Worm (Caenorhabditis elegans) whole organism, L4 larva: ENCODE measurements around the gene gsto-1.
A peak's percentile ranks its signal among the peaks of the same experiment; 100 is the strongest.

Experiments used
- F37D6.2 ChIP-seq: sonication (generic microtip); optimal IDR thresholded peaks from 2 replicates; lab custom pipeline; 2016; ENCODE audit warnings: mild to moderate bottlenecking, missing genetic modification characterization, missing compliant biosample characterization
- F44E2.7 ChIP-seq: fragments of 200-800 bp; sonication (Bioruptor generic); IDR thresholded peaks from 2 replicates; pipeline ENCODE4 v2.1.2; 2022; ENCODE audit warnings: missing genetic modification characterization, missing compliant biosample characterization
- T20F7.1 ChIP-seq: fragments of 200-800 bp; sonication (Bioruptor generic); optimal IDR thresholded peaks from 2 replicates; lab custom pipeline; 2018; ENCODE audit warnings: mild to moderate bottlenecking, missing genetic modification characterization, missing compliant biosample characterization
- T26A8.4 ChIP-seq: fragments of 200-800 bp; sonication (Bioruptor generic); IDR thresholded peaks from 2 replicates; pipeline ENCODE4 v1.3.6; 2022; ENCODE audit warnings: missing genetic modification characterization, missing compliant biosample characterization
- Y48G9A.11 ChIP-seq: fragments of 200-800 bp; sonication (Bioruptor generic); IDR thresholded peaks from 2 replicates; pipeline ENCODE4 v1.3.6; 2022; ENCODE audit warnings: missing genetic modification reagents, missing genetic modification characterization, missing compliant biosample characterization
- ama-1 ChIP-seq: fragments of 150-350 bp; optimal IDR thresholded peaks from 2 replicates; lab custom pipeline; 2014; ENCODE audit warnings: inconsistent platforms, mixed read lengths
- attf-4 ChIP-seq: sonication (generic microtip); optimal IDR thresholded peaks from 3 replicates; lab custom pipeline; 2017; ENCODE audit warnings: missing biosample characterization, missing genetic modification characterization
- ceh-20 ChIP-seq: fragments of 200-800 bp; sonication (Bioruptor generic); IDR thresholded peaks from 2 replicates; pipeline ENCODE4 v1.3.6; 2022; ENCODE audit warnings: missing genetic modification reagents, missing genetic modification characterization, missing compliant biosample characterization
- ceh-32 ChIP-seq: sonication (generic microtip); optimal IDR thresholded peaks from 2 replicates; lab custom pipeline; 2016; ENCODE audit warnings: mild to moderate bottlenecking, missing genetic modification characterization, missing compliant biosample characterization; ENCODE audit not compliant: poor library complexity
- ceh-44 ChIP-seq: fragments of 200-800 bp; sonication (Bioruptor generic); IDR thresholded peaks from 2 replicates; pipeline ENCODE4 v1.3.6; 2022; ENCODE audit warnings: missing genetic modification reagents, missing genetic modification characterization, missing compliant biosample characterization
- ceh-82 ChIP-seq: sonication (generic microtip); optimal IDR thresholded peaks from 2 replicates; lab custom pipeline; 2017; ENCODE audit warnings: missing biosample characterization, missing genetic modification characterization
- ces-1 ChIP-seq: fragments of 150-350 bp; sonication (generic microtip); optimal IDR thresholded peaks from 4 replicates; lab custom pipeline; 2014; ENCODE audit warnings: missing biosample characterization, missing genetic modification reagents, missing genetic modification characterization
- daf-8 ChIP-seq: fragments of 200-800 bp; sonication (Bioruptor generic); IDR thresholded peaks from 2 replicates; pipeline ENCODE4 v1.3.6; 2022; ENCODE audit warnings: missing genetic modification characterization, missing compliant biosample characterization
- dmd-6 ChIP-seq: fragments of 200-800 bp; sonication (Bioruptor generic); IDR thresholded peaks from 2 replicates; pipeline ENCODE4 v1.3.6; 2022; ENCODE audit warnings: missing genetic modification reagents, missing genetic modification characterization, missing compliant biosample characterization
- dpl-1 ChIP-seq: fragments of 150-350 bp; optimal IDR thresholded peaks from 2 replicates; lab custom pipeline; 2014; ENCODE audit warnings: missing biosample characterization, missing genetic modification reagents, missing genetic modification characterization
- egl-27 ChIP-seq: sonication (generic microtip); optimal IDR thresholded peaks from 3 replicates; lab custom pipeline; 2017; ENCODE audit warnings: missing biosample characterization, missing genetic modification reagents, missing genetic modification characterization
- egl-43 ChIP-seq: fragments of 200-800 bp; sonication (Bioruptor generic); IDR thresholded peaks from 2 replicates; pipeline ENCODE4 v1.3.6; 2022; ENCODE audit warnings: missing genetic modification reagents, missing genetic modification characterization, missing compliant biosample characterization
- fos-1 ChIP-seq: fragments of 150-350 bp; optimal IDR thresholded peaks from 2 replicates; lab custom pipeline; 2014; ENCODE audit warnings: missing biosample characterization, missing genetic modification characterization
- hlh-11 ChIP-seq: fragments of 200-800 bp; sonication (Bioruptor generic); optimal IDR thresholded peaks from 2 replicates; lab custom pipeline; 2018; ENCODE audit warnings: mild to moderate bottlenecking, missing genetic modification characterization, missing compliant biosample characterization
- hmg-1.1 ChIP-seq: fragments of 200-800 bp; sonication (Bioruptor generic); IDR thresholded peaks from 2 replicates; pipeline ENCODE4 v1.3.6; 2022; ENCODE audit warnings: missing genetic modification reagents, missing genetic modification characterization, missing compliant biosample characterization
- jun-1 ChIP-seq: fragments of 150-350 bp; optimal IDR thresholded peaks from 2 replicates; lab custom pipeline; 2014; ENCODE audit warnings: missing biosample characterization, missing genetic modification reagents, missing genetic modification characterization
- lim-7 ChIP-seq: fragments of 200-800 bp; sonication (Bioruptor generic); IDR thresholded peaks from 2 replicates; pipeline ENCODE4 v1.3.6; 2022; ENCODE audit warnings: missing genetic modification characterization, missing compliant biosample characterization
- lin-29 ChIP-seq: fragments of 200-800 bp; sonication (Bioruptor generic); IDR thresholded peaks from 2 replicates; pipeline ENCODE4 v1.3.6; 2022; ENCODE audit warnings: missing genetic modification reagents, missing genetic modification characterization, missing compliant biosample characterization
- lin-39 ChIP-seq: fragments of 150-350 bp; optimal IDR thresholded peaks from 2 replicates; lab custom pipeline; 2014; ENCODE audit warnings: missing biosample characterization, missing genetic modification reagents, missing genetic modification characterization
- lsy-2 ChIP-seq, 2 experiments: fragments of 150-350 bp in 1 of 2; sonication (generic microtip) in 1 of 2; optimal IDR thresholded peaks; 2 replicates each; lab custom pipeline; 2014 to 2017; ENCODE audit warnings: missing biosample characterization in 2 of 2, missing genetic modification characterization in 2 of 2
- madf-5 ChIP-seq, 2 experiments: fragments of 200-800 bp; sonication (Bioruptor generic); IDR thresholded peaks; 2 replicates each; pipeline ENCODE4 v1.3.6; 2022; ENCODE audit warnings: missing compliant biosample characterization in 2 of 2, missing genetic modification characterization in 2 of 2
- nhr-102 ChIP-seq: sonication (generic microtip); optimal IDR thresholded peaks from 2 replicates; lab custom pipeline; 2016; ENCODE audit warnings: mild to moderate bottlenecking, missing genetic modification characterization, moderate library complexity, missing compliant biosample characterization
- nhr-28 ChIP-seq: fragments of 150-350 bp; optimal IDR thresholded peaks from 2 replicates; lab custom pipeline; 2014; ENCODE audit warnings: missing biosample characterization, missing genetic modification characterization
- nhr-76 ChIP-seq: fragments of 150-350 bp; optimal IDR thresholded peaks from 2 replicates; lab custom pipeline; 2014; ENCODE audit warnings: missing biosample characterization, missing genetic modification characterization
- pha-4 ChIP-seq, 2 experiments: fragments of 150-350 bp in 1 of 2; fragments of 200-800 bp in 1 of 2; sonication (Bioruptor generic) in 1 of 2; IDR thresholded peaks in 1 of 2; optimal IDR thresholded peaks in 1 of 2; 2 replicates each; pipeline versions ENCODE4 v1.3.6 to Lab custom; 2014 to 2022; ENCODE audit warnings: missing genetic modification characterization in 2 of 2, missing genetic modification reagents in 2 of 2, missing biosample characterization in 1 of 2, missing compliant biosample characterization in 1 of 2
- set-16 ChIP-seq: fragments of 200-800 bp; sonication (Bioruptor generic); IDR thresholded peaks from 2 replicates; pipeline ENCODE4 v1.3.6; 2022; ENCODE audit warnings: missing genetic modification reagents, missing genetic modification characterization, missing compliant biosample characterization
- snpc-1.2 ChIP-seq: fragments of 200-800 bp; sonication (Bioruptor generic); IDR thresholded peaks from 2 replicates; pipeline ENCODE4 v1.3.6; 2022; ENCODE audit warnings: missing genetic modification reagents, missing genetic modification characterization, missing compliant biosample characterization
- snpc-4 ChIP-seq: fragments of 150-350 bp; optimal IDR thresholded peaks from 2 replicates; lab custom pipeline; 2014; ENCODE audit warnings: missing biosample characterization, missing genetic modification characterization
- spr-3 ChIP-seq: fragments of 200-800 bp; sonication (Bioruptor generic); optimal IDR thresholded peaks from 2 replicates; lab custom pipeline; 2018; ENCODE audit warnings: mild to moderate bottlenecking, missing genetic modification characterization, missing compliant biosample characterization
- tra-1 ChIP-seq: fragments of 200-800 bp; sonication (Bioruptor generic); IDR thresholded peaks from 2 replicates; pipeline ENCODE4 v1.3.6; 2022; ENCODE audit warnings: missing genetic modification reagents, missing genetic modification characterization, missing compliant biosample characterization
- zag-1 ChIP-seq: fragments of 150-350 bp; optimal IDR thresholded peaks from 2 replicates; lab custom pipeline; 2014; ENCODE audit warnings: missing biosample characterization, missing genetic modification characterization
- zfp-2 ChIP-seq: sonication (generic microtip); optimal IDR thresholded peaks from 2 replicates; lab custom pipeline; 2016; ENCODE audit warnings: mild to moderate bottlenecking, missing genetic modification characterization, missing compliant biosample characterization
- zfp-3 ChIP-seq: fragments of 200-800 bp; sonication (Bioruptor generic); conservative IDR thresholded peaks from 2 replicates; pipeline ENCODE4 v1.3.6; 2022; ENCODE audit warnings: missing genetic modification reagents, missing genetic modification characterization, missing compliant biosample characterization
- zip-11 ChIP-seq: fragments of 200-800 bp; sonication (Bioruptor generic); IDR thresholded peaks from 2 replicates; pipeline ENCODE4 v1.3.6; 2022; ENCODE audit warnings: missing genetic modification characterization, missing compliant biosample characterization
- zip-2 ChIP-seq: fragments of 150-350 bp; optimal IDR thresholded peaks from 2 replicates; lab custom pipeline; 2014; ENCODE audit warnings: missing biosample characterization, missing genetic modification characterization
- ztf-7 ChIP-seq: fragments of 150-350 bp; optimal IDR thresholded peaks from 2 replicates; lab custom pipeline; 2014; ENCODE audit warnings: missing biosample characterization, missing genetic modification characterization

gsto-1 gene

ce11 chrIII:7973201-7973767 lies 26.5 kb upstream of the gsto-1 start, which contains the start of the genes eef-1B.1 and aco-2 (continued):
- TF ChIP-seq daf-8 (GFP tag; lab: Robert Waterston, UW) (no peak), set-16 (GFP tag; lab: Robert Waterston, UW) (no peak; the same call in 1 of the 2 replicates), fos-1 (tag; lab: Kevin White, UChicago) (no peak), F37D6.2 (peak; percentile 81), nhr-102 (peak; percentile 88), pha-4 (GFP tag; IDR thresholded peaks at IDR 0.05; lab: Robert Waterston, UW) (peak; percentile 64; the same call in 1 of the 2 replicates), pha-4 (tag; optimal IDR thresholded peaks at IDR 0.05; lab: Kevin White, UChicago) (no peak), zag-1 (no peak), lin-29 (GFP tag; lab: Robert Waterston, UW) (no peak), ces-1 (GFP tag; lab: Kevin White, UChicago) (no peak), ceh-32 (tag; lab: Kevin White, UChicago) (no peak), lin-39 (tag; lab: Kevin White, UChicago) (no peak), ztf-7 (peak; percentile 78), F44E2.7 (no peak), Y48G9A.11 (no peak), dmd-6 (GFP tag; lab: Robert Waterston, UW) (peak; percentile 86), jun-1 (peak; percentile 68), dpl-1 (GFP tag; lab: Kevin White, UChicago) (peak; percentile 92), spr-3 (no peak), T26A8.4 (GFP tag; lab: Robert Waterston, UW) (peak; percentile 91), egl-43 (0 out of 2 replicates have a peak, but pooled peaks have one; percentile 18), zip-11 (GFP tag; lab: Robert Waterston, UW) (no peak), nhr-28 (tag; lab: Kevin White, UChicago) (peak; percentile 84), ama-1 (lab: Kevin White, UChicago) (peak; percentile 81), nhr-76 (tag; lab: Kevin White, UChicago) (no peak), zfp-2 (tag; lab: Kevin White, UChicago) (peak; percentile 35), ceh-82 (no peak), hlh-11 (peak; percentile 95), snpc-4 (no peak), egl-27 (tag; lab: Kevin White, UChicago) (no peak), hmg-1.1 (GFP tag; lab: Robert Waterston, UW) (peak; percentile 89), attf-4 (tag; lab: Kevin White, UChicago) (no peak), zip-2 (tag; lab: Kevin White, UChicago) (peak; percentile 12), ceh-20 (GFP tag; lab: Robert Waterston, UW) (peak; percentile 78), tra-1 (GFP tag; lab: Robert Waterston, UW) (peak; percentile 22; the same call in 1 of the 2 replicates), T20F7.1 (GFP tag; lab: Kevin White, UChicago) (peak; percentile 88), zfp-3 (GFP tag; lab: Robert Waterston, UW) (peak; percentile 76)

ce11 chrIII:7972687-7973086 lies 25.9 kb upstream of the gsto-1 start:
- no peak for TF ChIP-seq lim-7 (GFP tag; lab: Robert Waterston, UW)
- TF ChIP-seq madf-5 (GFP tag; IDR thresholded peaks at IDR 0.05; lab: Robert Waterston, UW), result no peak
- no peak for TF ChIP-seq hmg-1.1 (GFP tag; lab: Robert Waterston, UW)
- TF ChIP-seq set-16 (GFP tag; lab: Robert Waterston, UW), result peak; percentile 85
- peak; percentile 53; the same call in 1 of the 2 replicates for TF ChIP-seq ceh-44

ce11 chrIII:7972061-7972460 lies 25.2 kb upstream of the gsto-1 start, which contains the start of gene F54H12.5:
F54H12.5 (minus strand) TSS chrIII:7972161.
- TF ChIP-seq lsy-2 (tag; optimal IDR thresholded peaks at IDR 0.05; lab: Kevin White, UChicago) (no peak), daf-8 (GFP tag; lab: Robert Waterston, UW) (no peak), snpc-1.2 (GFP tag; lab: Robert Waterston, UW) (0 out of 2 replicates have a peak, but pooled peaks have one; percentile 29), nhr-76 (tag; lab: Kevin White, UChicago) (no peak)
